Fruit fly (Drosophila melanogaster): ENCODE results near the gene COX6AL2.
A peak's percentile ranks its signal among the peaks of the same experiment; 100 is the strongest.

COX6AL2 gene

DNA sequence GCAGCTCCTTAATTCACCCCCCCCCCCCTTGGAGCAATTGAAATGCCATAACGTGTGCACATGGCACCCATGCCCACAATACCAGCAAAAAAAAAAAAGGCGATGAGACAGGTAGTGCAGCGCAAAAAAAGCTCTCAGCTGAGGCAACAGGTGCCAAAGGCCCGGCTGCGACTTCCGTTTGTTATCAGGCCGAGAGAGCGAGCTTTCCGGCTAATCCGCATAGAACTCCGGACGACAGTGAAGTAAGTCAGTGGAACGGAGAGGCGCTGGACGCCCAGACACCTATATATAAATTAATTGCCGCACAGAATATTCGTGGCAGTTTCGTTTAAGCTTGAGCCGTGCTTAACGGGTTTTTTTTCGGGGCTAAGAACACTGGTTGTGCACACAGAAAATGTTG, 50.6 kb downstream of the COX6AL2 start, which contains the start of gene CG6865:
Gene CG6865, plus strand, starts transcription at position 321 of the 400 bp plus-strand sequence.
- TF ChIP-seq scrt (GFP tag; optimal IDR thresholded peaks at IDR 0.05) (peak; percentile 81), ind (GFP tag; optimal IDR thresholded peaks at IDR 0.05) (no peak), chinmo (GFP tag; IDR thresholded peaks at IDR 0.05; ENCODE audit: partially characterized antibody) (0 out of 4 replicates have a peak, but pooled peaks have one; percentile 67)

DNA sequence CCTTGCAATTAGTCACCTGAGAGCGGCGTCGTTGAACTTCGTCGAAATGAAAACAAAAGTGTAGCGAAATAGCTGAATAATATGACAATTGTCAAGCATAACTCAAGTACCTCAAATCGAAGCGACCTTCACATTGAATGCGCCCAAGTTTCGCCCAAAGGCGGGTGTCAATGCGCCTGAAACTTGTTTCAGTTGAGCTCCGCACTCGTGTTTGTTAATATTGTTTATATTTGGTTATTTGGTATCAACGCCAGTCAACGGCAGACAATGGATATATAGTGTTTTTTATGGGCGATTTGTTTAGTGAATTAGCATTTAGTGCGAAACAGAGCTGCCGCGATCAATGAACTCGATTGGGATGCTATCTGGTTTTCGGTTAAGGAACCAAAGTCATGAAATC, 52.1 kb downstream of the COX6AL2 start:
- TF ChIP-seq chm (GFP tag; IDR thresholded peaks at IDR 0.05) (no peak), CG31441 (GFP tag; IDR thresholded peaks at IDR 0.05) (no peak), CG15011 (GFP tag; optimal IDR thresholded peaks at IDR 0.05) (no peak), CG10959 (GFP tag; IDR thresholded peaks at IDR 0.05) (no peak), tap (tag; optimal IDR thresholded peaks at IDR 0.05) (no peak), CG12769 (tag; optimal IDR thresholded peaks at IDR 0.05) (peak; percentile 25), chinmo (GFP tag; IDR thresholded peaks at IDR 0.05; ENCODE audit: partially characterized antibody) (peak; percentile 65; the same call in 1 of the 4 replicates), CG10565 (GFP tag; optimal IDR thresholded peaks at IDR 0.05) (no peak), Ets65A (GFP tag) (peak; percentile 44), NC2β (GFP tag; optimal IDR thresholded peaks at IDR 0.05) (no peak)

dm6 chr3L:18860467-18860866, 53.5 kb downstream of the COX6AL2 start:
- no peak for TF ChIP-seq emc (GFP tag; optimal IDR thresholded peaks at IDR 0.05)
- peak; percentile 37 for TF ChIP-seq ewg (GFP tag; optimal IDR thresholded peaks at IDR 0.05)
- peak; percentile 46 for TF ChIP-seq Ets65A (GFP tag)
- no peak for TF ChIP-seq tna (GFP tag; IDR thresholded peaks at IDR 0.05; ENCODE audit: partially characterized antibody)
- TF ChIP-seq unpg (GFP tag; optimal IDR thresholded peaks at IDR 0.05): no peak
- TF ChIP-seq CG32772 (GFP tag; IDR thresholded peaks at IDR 0.05): no peak
- TF ChIP-seq Nf-YB (GFP tag; optimal IDR thresholded peaks at IDR 0.05): peak; percentile 73
- no peak for TF ChIP-seq row (GFP tag; IDR thresholded peaks at IDR 0.05)
- peak; percentile 92 for TF ChIP-seq Nf-YC (tag; optimal IDR thresholded peaks at IDR 0.05)
- peak; percentile 93 for TF ChIP-seq Deaf1 (tag; optimal IDR thresholded peaks at IDR 0.05)
- peak; percentile 75; the same call in 1 of the 2 replicates for TF ChIP-seq CG7372 (GFP tag; IDR thresholded peaks at IDR 0.05)

Data from whole organism, embryonic.